Fruit fly (Drosophila melanogaster) S2 (cell line): Measurements from ENCODE around the gene Mtp.

Experiments used
- CG8478 ChIP-seq: fragments of >200 bp; optimal IDR thresholded peaks from 2 replicates; lab custom pipeline; 2018
- CTCF ChIP-seq, 2 experiments: fragments of >200 bp; optimal IDR thresholded peaks; 2 replicates each; lab custom pipeline; 2018

DNA sequence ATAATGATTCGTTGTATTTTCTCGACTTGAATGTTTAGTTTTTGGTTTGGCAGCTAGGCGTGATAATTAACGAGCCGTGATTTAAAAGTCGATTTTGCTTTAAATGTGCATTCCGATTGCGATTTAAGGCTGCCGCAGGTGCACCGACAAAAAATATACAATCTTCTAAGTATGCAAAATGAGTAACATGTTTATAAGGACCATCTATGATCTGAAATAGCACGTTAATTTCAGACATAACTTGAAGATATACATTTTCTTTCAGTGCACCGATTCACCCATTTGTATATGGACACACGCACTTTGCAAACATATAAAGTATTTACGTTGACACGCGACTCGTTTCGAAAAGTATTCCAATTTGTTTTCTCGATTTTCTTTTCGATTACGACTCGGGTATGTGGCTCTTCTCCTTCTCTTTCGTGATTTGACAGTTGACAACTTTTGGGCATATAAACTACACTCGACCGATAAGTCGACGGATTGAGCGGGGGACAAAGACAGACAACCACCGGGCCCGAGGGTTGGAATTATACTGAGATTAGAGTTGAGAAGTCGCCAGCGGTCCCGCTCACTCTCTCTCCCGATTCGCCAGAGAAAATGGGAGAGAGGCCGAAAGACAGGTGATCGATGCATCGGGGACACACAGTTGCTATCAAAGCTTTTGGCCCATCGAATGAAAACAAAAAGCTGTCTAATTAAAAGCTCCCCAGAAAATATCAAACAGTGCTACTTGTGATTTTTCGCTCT lies 32.6 kb downstream of the Mtp start:
- TF ChIP-seq CG8478 (lab: Kevin White, UChicago): no peak
- TF ChIP-seq CTCF (optimal IDR thresholded peaks at IDR 0.05; lab: Kevin White, UChicago): no peak
